Worm (Caenorhabditis elegans) whole organism, early embryonic: Measurements from ENCODE around the gene ZK218.11.

Experiments used
- B0310.2 ChIP-seq: sonication (generic microtip); optimal IDR thresholded peaks from 2 replicates; lab custom pipeline; 2016; ENCODE audit warnings: mild to moderate bottlenecking, missing genetic modification characterization, missing compliant biosample characterization
- F13C5.2 ChIP-seq: sonication (generic microtip); optimal IDR thresholded peaks from 2 replicates; lab custom pipeline; 2017; ENCODE audit warnings: mild to moderate bottlenecking, missing genetic modification characterization, inconsistent platforms, missing compliant biosample characterization
- aly-1 ChIP-seq: sonication (generic microtip); optimal IDR thresholded peaks from 2 replicates; lab custom pipeline; 2016; ENCODE audit warnings: missing genetic modification characterization, missing compliant biosample characterization
- ama-1 ChIP-seq: fragments of 150-350 bp; optimal IDR thresholded peaks from 2 replicates; lab custom pipeline; 2014
- ceh-13 ChIP-seq: fragments of 200-800 bp; sonication (Bioruptor generic); optimal IDR thresholded peaks from 2 replicates; lab custom pipeline; 2018; ENCODE audit warnings: mild to moderate bottlenecking, missing genetic modification characterization, missing compliant biosample characterization
- ceh-36 ChIP-seq: sonication (generic microtip); optimal IDR thresholded peaks from 2 replicates; lab custom pipeline; 2016; ENCODE audit warnings: missing genetic modification characterization, inconsistent platforms, missing compliant biosample characterization
- ets-7 ChIP-seq: sonication (generic microtip); optimal IDR thresholded peaks from 2 replicates; lab custom pipeline; 2016; ENCODE audit warnings: missing genotype, missing genetic modification characterization, missing compliant biosample characterization
- flt-1 ChIP-seq: fragments of 200-800 bp; sonication (Bioruptor generic); IDR thresholded peaks from 2 replicates; pipeline ENCODE4 v1.3.6; 2022; ENCODE audit warnings: missing genetic modification characterization, missing compliant biosample characterization
- hmbx-1 ChIP-seq: sonication (generic microtip); optimal IDR thresholded peaks from 2 replicates; lab custom pipeline; 2016; ENCODE audit warnings: mild to moderate bottlenecking, missing genetic modification characterization, missing compliant biosample characterization
- hmg-4 ChIP-seq: fragments of 200-800 bp; sonication (Bioruptor generic); optimal IDR thresholded peaks from 2 replicates; lab custom pipeline; 2018; ENCODE audit warnings: mild to moderate bottlenecking, missing genetic modification characterization, missing compliant biosample characterization
- hnd-1 ChIP-seq: sonication (generic microtip); optimal IDR thresholded peaks from 2 replicates; lab custom pipeline; 2016; ENCODE audit warnings: missing genetic modification characterization, missing compliant biosample characterization
- pes-1 ChIP-seq: fragments of 200-800 bp; sonication (Bioruptor generic); IDR thresholded peaks from 2 replicates; pipeline ENCODE4 v1.3.6; 2022; ENCODE audit warnings: missing genetic modification reagents, missing genetic modification characterization, missing compliant biosample characterization
- scrt-1 ChIP-seq: fragments of 200-800 bp; sonication (Bioruptor generic); IDR thresholded peaks from 2 replicates; pipeline ENCODE4 v1.3.6; 2022; ENCODE audit warnings: missing genetic modification characterization, missing compliant biosample characterization
- sea-1 ChIP-seq: fragments of 200-800 bp; sonication (Bioruptor generic); conservative IDR thresholded peaks from 2 replicates; pipeline ENCODE4 v1.3.6; 2022; ENCODE audit warnings: missing genetic modification characterization, missing compliant biosample characterization
- tbx-11 ChIP-seq: fragments of 200-800 bp; sonication (Bioruptor generic); IDR thresholded peaks from 2 replicates; pipeline ENCODE4 v1.3.6; 2022; ENCODE audit warnings: missing genetic modification characterization, missing compliant biosample characterization
- tbx-37 ChIP-seq: fragments of 200-800 bp; sonication (Bioruptor generic); conservative IDR thresholded peaks from 2 replicates; pipeline ENCODE4 v1.3.6; 2022; ENCODE audit warnings: missing genetic modification reagents, missing genetic modification characterization, missing compliant biosample characterization
- tra-4 ChIP-seq: sonication (generic microtip); optimal IDR thresholded peaks from 2 replicates; lab custom pipeline; 2017; ENCODE audit warnings: missing genetic modification characterization, missing compliant biosample characterization

Gene ZK218.11

DNA sequence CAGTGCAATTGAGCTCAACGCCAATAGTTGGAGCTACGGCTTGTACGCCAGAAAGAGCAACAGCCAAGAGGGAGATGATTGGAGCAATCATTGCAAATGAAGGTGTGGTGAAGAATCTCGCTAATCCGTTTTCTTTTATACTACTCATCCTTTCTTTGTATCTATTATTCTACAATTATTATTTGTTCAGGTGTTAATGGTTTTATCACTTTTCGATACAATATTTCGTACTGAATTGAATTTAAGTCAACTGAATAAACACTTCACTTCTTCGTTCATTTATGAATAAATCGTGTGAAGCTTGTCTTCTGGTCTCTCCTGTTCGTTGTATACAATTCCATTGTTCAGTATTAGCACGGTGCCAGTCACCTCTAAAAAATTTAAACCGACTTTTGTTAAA lies at the start of gene ZK218.11:
Gene ZK218.11, minus strand, starts transcription at position 101 of the 400 bp plus-strand sequence.
- TF ChIP-seq ceh-36 (tag; lab: Kevin White, UChicago) (no peak), tra-4 (tag; lab: Kevin White, UChicago) (no peak), hnd-1 (tag; lab: Kevin White, UChicago) (no peak), hmg-4 (GFP tag; lab: Kevin White, UChicago) (no peak)

DNA sequence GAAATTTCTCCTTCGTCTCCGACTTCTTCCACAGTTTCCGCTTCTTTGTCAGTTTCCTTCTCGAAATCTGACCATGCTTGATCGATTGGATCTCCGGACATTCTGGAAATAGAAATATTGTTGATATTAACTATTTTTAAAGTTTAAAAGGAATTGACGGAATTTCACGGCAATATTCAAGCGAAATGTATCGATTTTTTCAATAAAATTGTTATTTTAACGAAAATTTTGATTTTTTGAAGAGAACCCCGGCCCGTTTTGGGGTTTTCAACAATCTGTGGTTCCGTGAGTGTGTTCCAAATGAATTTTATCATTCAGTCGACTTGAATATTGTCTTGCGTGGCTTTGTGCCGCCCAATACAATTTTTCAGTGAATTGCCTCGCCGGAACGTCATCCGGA lies 48.9 kb upstream of the ZK218.11 start, which contains the start of gene F40D4.13:
Gene F40D4.13, minus strand, starts transcription at position 101 of the 400 bp plus-strand sequence.
- no peak for TF ChIP-seq ama-1 (lab: Kevin White, UChicago)
- TF ChIP-seq F13C5.2 (tag; lab: Kevin White, UChicago) = no peak
- TF ChIP-seq scrt-1 (GFP tag; lab: Robert Waterston, UW) = no peak
- TF ChIP-seq hmg-4 (GFP tag; lab: Kevin White, UChicago) = no peak
- no peak for TF ChIP-seq pes-1 (GFP tag; lab: Robert Waterston, UW)
- no peak for TF ChIP-seq ceh-36 (tag; lab: Kevin White, UChicago)
- TF ChIP-seq aly-1 (tag; lab: Kevin White, UChicago) = no peak
- no peak for TF ChIP-seq hmbx-1 (tag; lab: Kevin White, UChicago)
- no peak for TF ChIP-seq tra-4 (tag; lab: Kevin White, UChicago)
- TF ChIP-seq tbx-11 (GFP tag; lab: Robert Waterston, UW) = no peak

DNA sequence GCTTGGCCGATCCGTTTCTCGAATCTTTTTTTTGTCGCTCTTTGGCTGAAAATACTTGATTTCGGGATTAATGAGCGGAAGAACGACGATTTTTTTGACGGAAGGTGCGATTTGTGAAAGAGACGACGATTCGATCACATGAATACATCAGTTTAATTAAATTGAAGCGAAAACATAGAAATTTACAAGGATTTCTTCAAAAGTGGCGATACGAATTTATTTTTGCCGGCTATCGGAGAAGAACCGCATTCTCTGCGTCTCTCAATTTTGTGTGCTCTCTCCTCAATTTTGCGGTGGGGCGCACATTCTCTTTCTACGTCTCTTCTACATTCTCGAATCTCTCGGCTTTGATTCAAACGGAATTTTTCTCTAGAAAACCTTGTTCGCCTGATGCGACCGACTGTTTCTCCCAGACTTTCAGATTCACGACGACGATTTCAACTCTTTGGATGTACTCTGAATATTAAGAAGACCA lies 47.2 kb upstream of the ZK218.11 start, which contains the start of gene F40D4.17:
Gene F40D4.17, minus strand, starts transcription at position 51 of the 475 bp plus-strand sequence.
- no peak for TF ChIP-seq ama-1 (lab: Kevin White, UChicago)
- TF ChIP-seq hmg-4 (GFP tag; lab: Kevin White, UChicago) = no peak
- TF ChIP-seq F13C5.2 (tag; lab: Kevin White, UChicago) = no peak
- TF ChIP-seq hmbx-1 (tag; lab: Kevin White, UChicago) = no peak
- TF ChIP-seq tbx-11 (GFP tag; lab: Robert Waterston, UW) = no peak
- TF ChIP-seq ceh-36 (tag; lab: Kevin White, UChicago) = no peak
- no peak for TF ChIP-seq sea-1

DNA sequence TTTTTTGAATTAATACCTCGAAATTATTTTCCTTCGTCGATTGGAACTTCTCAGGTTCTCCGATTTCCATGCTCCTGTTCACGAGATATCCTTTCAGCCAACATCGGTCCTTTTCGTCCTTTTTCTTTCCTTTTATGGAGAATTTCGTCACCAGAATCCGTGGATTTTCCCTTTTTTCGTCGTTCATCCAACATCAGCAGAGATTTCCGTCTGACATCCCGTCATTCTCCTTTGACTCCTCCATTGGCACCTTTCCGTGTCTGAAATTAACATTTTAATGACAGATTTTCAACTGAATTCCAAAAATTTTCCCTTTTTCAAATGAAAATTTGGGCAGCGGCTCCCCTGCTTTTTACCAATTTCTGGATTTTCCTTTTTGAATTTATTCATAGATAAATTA lies 46.7 kb upstream of the ZK218.11 start:
- TF ChIP-seq tbx-11 (GFP tag; lab: Robert Waterston, UW) = no peak
- no peak for TF ChIP-seq ets-7
- TF ChIP-seq aly-1 (tag; lab: Kevin White, UChicago) = no peak
- no peak for TF ChIP-seq sea-1
- no peak for TF ChIP-seq hmbx-1 (tag; lab: Kevin White, UChicago)
- TF ChIP-seq ama-1 (lab: Kevin White, UChicago) = no peak
- TF ChIP-seq ceh-36 (tag; lab: Kevin White, UChicago) = no peak
- no peak for TF ChIP-seq ceh-13
- TF ChIP-seq pes-1 (GFP tag; lab: Robert Waterston, UW) = no peak
- no peak for TF ChIP-seq flt-1
- TF ChIP-seq hmg-4 (GFP tag; lab: Kevin White, UChicago) = no peak
- TF ChIP-seq tbx-37 (GFP tag; lab: Robert Waterston, UW) = no peak
- TF ChIP-seq B0310.2 (tag; lab: Kevin White, UChicago) = no peak
- TF ChIP-seq hnd-1 (tag; lab: Kevin White, UChicago) = no peak
- no peak for TF ChIP-seq F13C5.2 (tag; lab: Kevin White, UChicago)

DNA sequence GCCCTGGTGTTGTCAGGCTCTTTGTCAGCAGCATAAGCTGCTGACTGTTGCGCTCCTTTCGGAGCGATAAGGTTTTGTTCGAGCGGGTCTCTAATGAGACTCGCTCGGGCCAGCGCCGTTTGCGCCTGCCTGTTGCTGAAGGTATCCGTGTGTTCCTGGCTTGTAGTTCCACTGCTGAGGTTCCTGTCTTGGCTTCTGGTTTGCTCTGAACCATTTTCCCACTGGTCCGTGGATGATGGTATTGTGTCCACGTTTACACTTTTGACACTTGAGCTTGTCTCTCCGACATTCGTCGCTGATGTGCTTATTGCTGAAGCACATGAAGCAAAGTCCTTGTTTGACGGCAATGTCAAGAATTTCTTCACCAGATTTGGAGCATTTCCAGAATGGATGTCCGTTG lies 43.1 kb upstream of the ZK218.11 start:
- TF ChIP-seq sea-1 (no peak), ceh-36 (tag; lab: Kevin White, UChicago) (no peak), ama-1 (lab: Kevin White, UChicago) (no peak), tbx-11 (GFP tag; lab: Robert Waterston, UW) (no peak), tbx-37 (GFP tag; lab: Robert Waterston, UW) (no peak), ceh-13 (no peak), F13C5.2 (tag; lab: Kevin White, UChicago) (no peak), pes-1 (GFP tag; lab: Robert Waterston, UW) (no peak)

DNA sequence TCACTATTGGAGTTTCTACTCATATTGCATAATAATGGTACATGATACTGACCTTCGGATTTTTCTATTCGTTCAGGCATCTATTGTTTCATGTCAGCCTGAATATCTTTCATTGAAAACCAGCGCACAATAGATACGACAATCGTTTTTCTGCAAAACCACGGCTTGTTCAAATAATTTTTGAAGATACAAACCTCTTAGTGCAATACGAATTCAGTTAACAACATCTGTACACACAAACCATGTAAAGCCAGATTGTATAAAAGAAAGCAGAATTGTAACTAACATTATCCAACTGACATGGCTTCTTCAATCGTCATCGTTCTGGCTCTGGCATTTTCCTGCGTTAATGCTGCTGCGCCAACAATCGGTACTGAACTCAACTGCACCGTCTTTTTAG lies 2.7 kb downstream of the ZK218.11 start, which contains the start of gene ZK218.7:
Gene ZK218.7, plus strand, starts transcription at position 301 of the 400 bp plus-strand sequence.
- TF ChIP-seq tbx-37 (GFP tag; lab: Robert Waterston, UW) = no peak
- no peak for TF ChIP-seq sea-1
- TF ChIP-seq hnd-1 (tag; lab: Kevin White, UChicago) = no peak
- TF ChIP-seq hmbx-1 (tag; lab: Kevin White, UChicago) = no peak
- no peak for TF ChIP-seq B0310.2 (tag; lab: Kevin White, UChicago)
- no peak for TF ChIP-seq tra-4 (tag; lab: Kevin White, UChicago)

DNA sequence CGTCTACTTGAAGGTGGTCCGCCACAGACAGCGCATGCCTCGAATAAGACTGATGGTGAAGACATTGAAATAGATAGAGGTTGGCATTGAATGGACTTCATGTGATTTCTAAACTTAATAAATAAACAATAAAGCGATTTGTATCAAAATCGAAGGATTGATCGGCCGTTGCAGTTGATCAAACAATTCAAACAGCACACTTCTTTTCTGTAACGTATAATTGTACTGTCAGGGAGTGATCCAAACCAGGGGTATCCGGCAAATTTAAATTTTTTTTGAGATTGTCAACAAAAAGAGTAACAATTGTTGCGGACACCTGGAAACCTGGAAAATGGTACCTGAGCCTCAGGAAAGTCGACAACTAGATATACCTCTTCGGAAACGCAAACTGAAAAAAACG lies 3.7 kb downstream of the ZK218.11 start, which contains the start of gene nhr-248:
Gene nhr-248, minus strand, starts transcription at position 101 of the 400 bp plus-strand sequence.
- TF ChIP-seq hmbx-1 (tag; lab: Kevin White, UChicago) (no peak), hnd-1 (tag; lab: Kevin White, UChicago) (no peak), scrt-1 (GFP tag; lab: Robert Waterston, UW) (no peak), tbx-11 (GFP tag; lab: Robert Waterston, UW) (no peak), aly-1 (tag; lab: Kevin White, UChicago) (no peak), B0310.2 (tag; lab: Kevin White, UChicago) (no peak), hmg-4 (GFP tag; lab: Kevin White, UChicago) (no peak)

DNA sequence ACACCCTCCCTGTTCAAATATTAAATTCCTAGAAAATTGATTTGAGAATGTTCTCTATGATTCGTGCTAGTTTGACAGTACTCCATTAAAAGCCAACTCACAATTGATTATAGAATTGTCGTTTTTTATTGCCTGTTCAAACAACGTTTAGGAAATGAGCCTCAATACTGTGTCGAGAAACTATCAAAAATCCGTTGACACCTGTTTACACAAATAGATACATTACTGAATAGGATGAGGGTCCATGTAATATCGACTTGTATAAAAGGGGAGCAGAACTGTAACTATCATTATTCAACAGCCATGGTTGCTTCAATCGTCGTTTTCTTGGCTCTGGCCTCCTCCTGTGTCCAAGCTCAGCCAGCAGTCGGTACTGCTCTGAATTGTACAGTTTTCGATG lies 7.4 kb downstream of the ZK218.11 start, which contains the start of gene ZK218.5:
Gene ZK218.5, plus strand, starts transcription at position 301 of the 400 bp plus-strand sequence.
- TF ChIP-seq F13C5.2 (tag; lab: Kevin White, UChicago) (no peak), ama-1 (lab: Kevin White, UChicago) (no peak), hnd-1 (tag; lab: Kevin White, UChicago) (no peak), ceh-13 (no peak), scrt-1 (GFP tag; lab: Robert Waterston, UW) (no peak), tbx-37 (GFP tag; lab: Robert Waterston, UW) (no peak), flt-1 (no peak), tra-4 (tag; lab: Kevin White, UChicago) (no peak), aly-1 (tag; lab: Kevin White, UChicago) (no peak), tbx-11 (GFP tag; lab: Robert Waterston, UW) (no peak), hmg-4 (GFP tag; lab: Kevin White, UChicago) (no peak)
